Fruit fly (Drosophila melanogaster) S2 (cell line): Measurements from ENCODE around the gene eIF2A.

Source experiments
- CG8478 ChIP-seq: fragments of >200 bp; optimal IDR thresholded peaks from 2 replicates; lab custom pipeline; 2018
- CTCF ChIP-seq, 2 experiments: fragments of >200 bp; optimal IDR thresholded peaks; 2 replicates each; lab custom pipeline; 2018

Gene eIF2A

dm6 chr3L:21835569-21835968 is 11.0 kb downstream of the eIF2A start:
- TF ChIP-seq CTCF (optimal IDR thresholded peaks at IDR 0.05; lab: Kevin White, UChicago) (no peak), CG8478 (lab: Kevin White, UChicago) (no peak)

dm6 chr3L:21839720-21840641 is 15.4 kb downstream of the eIF2A start:
- TF ChIP-seq CG8478 (lab: Kevin White, UChicago) (no peak), CTCF (optimal IDR thresholded peaks at IDR 0.05; lab: Kevin White, UChicago) (no peak)

- TF ChIP-seq CTCF (optimal IDR thresholded peaks at IDR 0.05; lab: Kevin White, UChicago) (no peak), CG8478 (lab: Kevin White, UChicago) (no peak)
These were observed 16.1 kb downstream of the eIF2A start for dm6 chr3L:21840642-21840987.

dm6 chr3L:21841079-21841478 is 16.5 kb downstream of the eIF2A start, which contains the start of gene P5CDh1:
Gene P5CDh1 (minus strand): TSS chr3L:21841356.
- TF ChIP-seq CTCF (optimal IDR thresholded peaks at IDR 0.05; lab: Kevin White, UChicago) (no peak), CG8478 (lab: Kevin White, UChicago) (no peak)

dm6 chr3L:21842286-21842685 is 17.7 kb downstream of the eIF2A start, which contains the start of gene CG14563:
Gene CG14563 (minus strand): TSS chr3L:21842386.
- no peak for TF ChIP-seq CTCF (optimal IDR thresholded peaks at IDR 0.05; lab: Kevin White, UChicago)
- no peak for TF ChIP-seq CG8478 (lab: Kevin White, UChicago)

- TF ChIP-seq CTCF (optimal IDR thresholded peaks at IDR 0.05; lab: Kevin White, UChicago) (no peak), CG8478 (lab: Kevin White, UChicago) (no peak)
These were observed 18.8 kb downstream of the eIF2A start for dm6 chr3L:21843307-21843706.

- TF ChIP-seq CTCF (optimal IDR thresholded peaks at IDR 0.05; lab: Kevin White, UChicago), result no peak
These were observed 19.9 kb downstream of the eIF2A start, which contains the start of gene mub for dm6 chr3L:21844488-21844887. Gene mub (plus strand): TSS chr3L:21844788.

- no peak for TF ChIP-seq CTCF (optimal IDR thresholded peaks at IDR 0.05; lab: Kevin White, UChicago)
- TF ChIP-seq CG8478 (lab: Kevin White, UChicago), result no peak
These were observed 22.1 kb downstream of the eIF2A start for dm6 chr3L:21846591-21846990.

- no peak for TF ChIP-seq CTCF (optimal IDR thresholded peaks at IDR 0.05; lab: Kevin White, UChicago)
- TF ChIP-seq CG8478 (lab: Kevin White, UChicago), result no peak
These were observed 23.8 kb downstream of the eIF2A start for dm6 chr3L:21848320-21848719.

dm6 chr3L:21859299-21860052 is 34.9 kb downstream of the eIF2A start:
- TF ChIP-seq CTCF (optimal IDR thresholded peaks at IDR 0.05; lab: Kevin White, UChicago), result no peak
- no peak for TF ChIP-seq CG8478 (lab: Kevin White, UChicago)

- TF ChIP-seq CTCF (optimal IDR thresholded peaks at IDR 0.05; lab: Kevin White, UChicago) (no peak), CG8478 (lab: Kevin White, UChicago) (no peak)
These were observed 47.3 kb downstream of the eIF2A start for dm6 chr3L:21871804-21872203.
